Worm (Caenorhabditis elegans): ENCODE results near the gene apx-1.

- TF ChIP-seq nhr-12 (tag; optimal IDR thresholded peaks at IDR 0.05) (no peak), zip-8 (tag; optimal IDR thresholded peaks at IDR 0.05) (no peak), unc-62 (GFP tag; optimal IDR thresholded peaks at IDR 0.05) (no peak), ces-1 (GFP tag; optimal IDR thresholded peaks at IDR 0.05) (no peak), nhr-28 (tag; optimal IDR thresholded peaks at IDR 0.05) (no peak), sptf-1 (tag; optimal IDR thresholded peaks at IDR 0.05) (no peak), nhr-76 (tag; optimal IDR thresholded peaks at IDR 0.05) (no peak), snpc-4 (tag; optimal IDR thresholded peaks at IDR 0.05) (no peak), pha-4 (tag; optimal IDR thresholded peaks at IDR 0.05) (no peak), lin-13 (tag; optimal IDR thresholded peaks at IDR 0.05) (no peak)
Observed at ce11 chrV:3269407-3269806, 59.4 kb downstream of the apx-1 start, which contains the start of gene T28A11.19.

Data from whole organism, mixed stage, embryonic.